Worm (Caenorhabditis elegans): ENCODE data around the gene Y62H9A.2.

Gene Y62H9A.2

ce11 chrX:11906626-11907025 is 28.6 kb upstream of the Y62H9A.2 start:
- TF ChIP-seq ceh-83 (GFP tag; optimal IDR thresholded peaks at IDR 0.05) (no peak), tbx-8 (GFP tag; optimal IDR thresholded peaks at IDR 0.05) (no peak)

ce11 chrX:11902661-11903060 is 24.7 kb upstream of the Y62H9A.2 start, which contains the start of gene Y62H9A.10:
TSS of gene Y62H9A.10 (minus strand) at chrX:11902761.
- TF ChIP-seq hlh-1 (tag; optimal IDR thresholded peaks at IDR 0.05) (no peak), ceh-39 (tag; optimal IDR thresholded peaks at IDR 0.05) (no peak), pha-4 (tag; optimal IDR thresholded peaks at IDR 0.05) (no peak), ztf-11 (tag; optimal IDR thresholded peaks at IDR 0.05) (no peak), mep-1 (tag; optimal IDR thresholded peaks at IDR 0.05) (no peak), ceh-83 (GFP tag; optimal IDR thresholded peaks at IDR 0.05) (no peak), nhr-2 (tag; optimal IDR thresholded peaks at IDR 0.05) (no peak), nhr-237 (tag; optimal IDR thresholded peaks at IDR 0.05) (no peak), snpc-4 (tag; optimal IDR thresholded peaks at IDR 0.05) (no peak), mab-5 (tag; optimal IDR thresholded peaks at IDR 0.05) (no peak), elt-1 (tag; optimal IDR thresholded peaks at IDR 0.05; ENCODE audit: borderline replicate concordance, insufficient read depth) (no peak), ham-2 (GFP tag; optimal IDR thresholded peaks at IDR 0.05) (no peak), lsy-2 (tag; optimal IDR thresholded peaks at IDR 0.05) (no peak), cnd-1 (tag; optimal IDR thresholded peaks at IDR 0.05) (no peak), M03D4.4 (tag; optimal IDR thresholded peaks at IDR 0.05) (no peak), zip-8 (tag; optimal IDR thresholded peaks at IDR 0.05) (no peak)

- peak; percentile 15 for TF ChIP-seq mep-1 (tag; optimal IDR thresholded peaks at IDR 0.05)
- peak; percentile 27 for TF ChIP-seq ces-1 (GFP tag; optimal IDR thresholded peaks at IDR 0.05)
- no peak for TF ChIP-seq drap-1 (GFP tag; optimal IDR thresholded peaks at IDR 0.05)
Observed at ce11 chrX:11899031-11899430, 21.0 kb upstream of the Y62H9A.2 start.

ce11 chrX:11898040-11898439 is 20.0 kb upstream of the Y62H9A.2 start, which contains the start of gene Y62H9A.9:
TSS of gene Y62H9A.9 (minus strand) at chrX:11898140.
- TF ChIP-seq lin-13 (tag; optimal IDR thresholded peaks at IDR 0.05) (no peak), zip-8 (tag; optimal IDR thresholded peaks at IDR 0.05) (no peak), unc-39 (tag; optimal IDR thresholded peaks at IDR 0.05) (no peak), cnd-1 (tag; optimal IDR thresholded peaks at IDR 0.05) (no peak), nhr-76 (tag; optimal IDR thresholded peaks at IDR 0.05) (no peak), nhr-2 (tag; optimal IDR thresholded peaks at IDR 0.05) (no peak), M03D4.4 (tag; optimal IDR thresholded peaks at IDR 0.05) (no peak), ceh-83 (GFP tag; optimal IDR thresholded peaks at IDR 0.05) (no peak), blmp-1 (tag; optimal IDR thresholded peaks at IDR 0.05) (no peak), pha-4 (tag; optimal IDR thresholded peaks at IDR 0.05) (no peak), nhr-237 (tag; optimal IDR thresholded peaks at IDR 0.05) (no peak)

ce11 chrX:11896708-11897107 is 18.7 kb upstream of the Y62H9A.2 start:
- TF ChIP-seq drap-1 (GFP tag; optimal IDR thresholded peaks at IDR 0.05) (no peak), zip-8 (tag; optimal IDR thresholded peaks at IDR 0.05) (no peak), blmp-1 (tag; optimal IDR thresholded peaks at IDR 0.05) (no peak), sptf-1 (tag; optimal IDR thresholded peaks at IDR 0.05) (no peak), ceh-39 (tag; optimal IDR thresholded peaks at IDR 0.05) (no peak), hlh-1 (tag; optimal IDR thresholded peaks at IDR 0.05) (no peak), mep-1 (tag; optimal IDR thresholded peaks at IDR 0.05) (no peak), unc-120 (tag; optimal IDR thresholded peaks at IDR 0.05; ENCODE audit: poor library complexity, severe bottlenecking) (no peak), unc-39 (tag; optimal IDR thresholded peaks at IDR 0.05) (no peak), ham-2 (GFP tag; optimal IDR thresholded peaks at IDR 0.05) (no peak), ces-1 (GFP tag; optimal IDR thresholded peaks at IDR 0.05) (no peak), ceh-83 (GFP tag; optimal IDR thresholded peaks at IDR 0.05) (no peak), sem-2 (GFP tag; optimal IDR thresholded peaks at IDR 0.05) (no peak)

ce11 chrX:11892328-11892727 is 14.3 kb upstream of the Y62H9A.2 start, which contains the start of gene Y62H9A.8:
TSS of gene Y62H9A.8 (minus strand) at chrX:11892428.
- TF ChIP-seq ham-2 (GFP tag; optimal IDR thresholded peaks at IDR 0.05) (no peak), lin-13 (tag; optimal IDR thresholded peaks at IDR 0.05) (no peak), cnd-1 (tag; optimal IDR thresholded peaks at IDR 0.05) (no peak), snpc-4 (tag; optimal IDR thresholded peaks at IDR 0.05) (no peak), lsy-2 (tag; optimal IDR thresholded peaks at IDR 0.05) (no peak), elt-3 (tag; optimal IDR thresholded peaks at IDR 0.05) (no peak), lin-32 (GFP tag; optimal IDR thresholded peaks at IDR 0.05) (no peak), mep-1 (tag; optimal IDR thresholded peaks at IDR 0.05) (no peak), sem-2 (GFP tag; optimal IDR thresholded peaks at IDR 0.05) (no peak), ceh-43 (GFP tag; optimal IDR thresholded peaks at IDR 0.05) (no peak), sptf-1 (tag; optimal IDR thresholded peaks at IDR 0.05) (no peak), nhr-237 (tag; optimal IDR thresholded peaks at IDR 0.05) (no peak), tbx-8 (GFP tag; optimal IDR thresholded peaks at IDR 0.05) (no peak), nhr-12 (tag; optimal IDR thresholded peaks at IDR 0.05) (no peak), hlh-1 (tag; optimal IDR thresholded peaks at IDR 0.05) (no peak), unc-120 (tag; optimal IDR thresholded peaks at IDR 0.05; ENCODE audit: poor library complexity, severe bottlenecking) (no peak), flh-1 (GFP tag; optimal IDR thresholded peaks at IDR 0.05) (no peak), ceh-83 (GFP tag; optimal IDR thresholded peaks at IDR 0.05) (no peak), mab-5 (tag; optimal IDR thresholded peaks at IDR 0.05) (no peak)
